Fruit fly (Drosophila melanogaster) whole organism, pupa: ENCODE measurements around the gene spri.

Source experiments
- CG10348 ChIP-seq: fragments of 200-800 bp; sonication (Bioruptor generic); IDR thresholded peaks from 2 replicates; pipeline ENCODE4 v1.3.6; 2022; ENCODE audit warnings: missing biosample characterization, missing genetic modification characterization
- CG12605 ChIP-seq: fragments of 200-800 bp; sonication (Bioruptor generic); IDR thresholded peaks from 2 replicates; pipeline ENCODE4 v1.3.6; 2022; ENCODE audit warnings: missing biosample characterization, missing genetic modification characterization
- CG14655 ChIP-seq: fragments of 200-800 bp; sonication (Bioruptor generic); optimal IDR thresholded peaks from 3 replicates; lab custom pipeline; 2017; ENCODE audit warnings: mild to moderate bottlenecking, missing biosample characterization, missing genetic modification reagents, missing genetic modification characterization
- CG32121 ChIP-seq: fragments of 200-800 bp; sonication (Bioruptor generic); IDR thresholded peaks from 2 replicates; pipeline ENCODE4 v1.3.6; 2022; ENCODE audit warnings: missing biosample characterization, missing genetic modification characterization
- CG8159 ChIP-seq: fragments of 200-800 bp; sonication (Bioruptor generic); optimal IDR thresholded peaks from 3 replicates; lab custom pipeline; 2018; ENCODE audit warnings: missing biosample characterization, mild to moderate bottlenecking, missing genetic modification characterization, moderate library complexity
- Pif1B ChIP-seq: fragments of 200-800 bp; sonication (Bioruptor generic); optimal IDR thresholded peaks from 3 replicates; lab custom pipeline; 2016; ENCODE audit warnings: missing biosample characterization, missing genetic modification characterization
- Snoo ChIP-seq: fragments of 200-800 bp; sonication (Bioruptor generic); optimal IDR thresholded peaks from 3 replicates; lab custom pipeline; 2017; ENCODE audit warnings: missing biosample characterization, mild to moderate bottlenecking, missing genetic modification characterization, inconsistent platforms
- fd96Ca ChIP-seq: fragments of 200-800 bp; sonication (Bioruptor generic); IDR thresholded peaks from 3 replicates; pipeline ENCODE4 v1.3.6; 2022; ENCODE audit warnings: missing biosample characterization, missing genetic modification characterization

DNA sequence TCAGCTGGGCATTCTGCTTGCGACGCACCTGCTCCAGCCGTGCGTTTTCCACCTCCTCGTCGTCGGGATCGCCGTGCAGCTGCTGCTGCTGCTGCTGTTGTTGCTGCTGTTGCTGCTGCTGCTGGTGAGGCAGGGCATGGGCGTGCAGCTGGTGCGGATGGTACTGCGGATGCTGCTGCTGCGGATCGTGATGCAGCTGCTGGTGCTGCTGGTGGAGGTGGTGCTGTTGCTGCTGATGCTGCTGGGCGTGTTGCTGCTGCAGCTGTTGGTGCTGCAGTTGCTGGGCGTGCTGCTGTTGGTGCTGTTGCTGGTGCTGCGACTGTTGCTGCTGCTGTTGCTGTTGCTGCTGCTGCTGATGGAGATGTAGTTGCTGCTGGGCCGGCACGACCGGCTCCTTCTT is 22.4 kb upstream of the spri start:
- no peak for TF ChIP-seq CG12605
- no peak for TF ChIP-seq CG32121
- no peak for TF ChIP-seq CG14655 (GFP tag; lab: Kevin White, UChicago)
- no peak for TF ChIP-seq Pif1B
- no peak for TF ChIP-seq CG10348
- TF ChIP-seq fd96Ca (GFP tag; lab: Robert Waterston, UW) = no peak
- TF ChIP-seq CG8159 (tag; lab: Kevin White, UChicago) = no peak
- no peak for TF ChIP-seq Snoo (tag; lab: Kevin White, UChicago)
